Worm (Caenorhabditis elegans): ENCODE measurements around the gene C13F10.8.

ce11 chrV:7184549-7184948 is 36.3 kb downstream of the C13F10.8 start, which contains the start of gene pitr-5:
- no peak for TF ChIP-seq nhr-77 (tag; optimal IDR thresholded peaks at IDR 0.05)
- no peak for TF ChIP-seq nhr-25 (tag; optimal IDR thresholded peaks at IDR 0.05)
- no peak for TF ChIP-seq nhr-76 (tag; optimal IDR thresholded peaks at IDR 0.05)
- no peak for TF ChIP-seq aly-2 (tag; optimal IDR thresholded peaks at IDR 0.05)
- no peak for TF ChIP-seq eor-1 (tag; optimal IDR thresholded peaks at IDR 0.05)

Measured in whole organism, L3 larva.